Fruit fly (Drosophila melanogaster): Measurements from ENCODE around the gene Ssdp.
A peak's percentile ranks its signal among the peaks of the same experiment; 100 is the strongest.

The Ssdp gene

dm6 chr3R:18215300-18215699 is 15.9 kb upstream of the Ssdp start (continued):
- TF ChIP-seq Nf-YC (tag; optimal IDR thresholded peaks at IDR 0.05) (no peak), CG10321 (GFP tag; IDR thresholded peaks at IDR 0.05) (no peak), vfl (GFP tag; optimal IDR thresholded peaks at IDR 0.05) (peak; percentile 15), Six4 (GFP tag; optimal IDR thresholded peaks at IDR 0.05) (no peak), NC2β (GFP tag; optimal IDR thresholded peaks at IDR 0.05) (peak; percentile 19), H2.0 (GFP tag; IDR thresholded peaks at IDR 0.05) (no peak), jing (GFP tag; optimal IDR thresholded peaks at IDR 0.05) (no peak), CG13123 (GFP tag; optimal IDR thresholded peaks at IDR 0.05) (no peak), bigmax (GFP tag; optimal IDR thresholded peaks at IDR 0.05) (no peak), CG1647 (GFP tag; optimal IDR thresholded peaks at IDR 0.05) (no peak), CG11723 (GFP tag; optimal IDR thresholded peaks at IDR 0.05) (no peak), oc (tag; optimal IDR thresholded peaks at IDR 0.05) (no peak), CG9817 (tag; optimal IDR thresholded peaks at IDR 0.05) (peak; percentile 26), CG3163 (GFP tag; optimal IDR thresholded peaks at IDR 0.05) (no peak), repo (GFP tag; optimal IDR thresholded peaks at IDR 0.05) (no peak), CG17612 (GFP tag; IDR thresholded peaks at IDR 0.05) (no peak), CG10979 (tag; optimal IDR thresholded peaks at IDR 0.05) (no peak), eyg (GFP tag; optimal IDR thresholded peaks at IDR 0.05) (peak; percentile 15), grau (tag; optimal IDR thresholded peaks at IDR 0.05) (no peak), CG8290 (GFP tag; optimal IDR thresholded peaks at IDR 0.05) (no peak), CG8290 (tag; optimal IDR thresholded peaks at IDR 0.05) (no peak), CG4360 (GFP tag; IDR thresholded peaks at IDR 0.05) (no peak), Lim3 (GFP tag; IDR thresholded peaks at IDR 0.05) (no peak), tx (GFP tag; optimal IDR thresholded peaks at IDR 0.05) (no peak), HmgD (GFP tag; optimal IDR thresholded peaks at IDR 0.05) (no peak), zfh2 (GFP tag; optimal IDR thresholded peaks at IDR 0.05) (peak; percentile 57), odd (GFP tag; optimal IDR thresholded peaks at IDR 0.05) (no peak), lbe (GFP tag; optimal IDR thresholded peaks at IDR 0.05) (no peak), dm (GFP tag; optimal IDR thresholded peaks at IDR 0.05) (no peak), sim (GFP tag; IDR thresholded peaks at IDR 0.05) (no peak), CG32772 (GFP tag; IDR thresholded peaks at IDR 0.05) (no peak), dan (GFP tag; IDR thresholded peaks at IDR 0.05) (no peak), disco-r (GFP tag; optimal IDR thresholded peaks at IDR 0.05) (no peak), Usf (GFP tag; optimal IDR thresholded peaks at IDR 0.05) (no peak), CG4820 (GFP tag; optimal IDR thresholded peaks at IDR 0.05) (no peak), CG4854 (GFP tag; optimal IDR thresholded peaks at IDR 0.05) (no peak), Neu2 (GFP tag; optimal IDR thresholded peaks at IDR 0.05; ENCODE audit: borderline replicate concordance) (no peak), Jarid2 (GFP tag; optimal IDR thresholded peaks at IDR 0.05) (no peak), CG6654 (GFP tag; optimal IDR thresholded peaks at IDR 0.05) (no peak), CG13296 (GFP tag; optimal IDR thresholded peaks at IDR 0.05) (no peak)

DNA sequence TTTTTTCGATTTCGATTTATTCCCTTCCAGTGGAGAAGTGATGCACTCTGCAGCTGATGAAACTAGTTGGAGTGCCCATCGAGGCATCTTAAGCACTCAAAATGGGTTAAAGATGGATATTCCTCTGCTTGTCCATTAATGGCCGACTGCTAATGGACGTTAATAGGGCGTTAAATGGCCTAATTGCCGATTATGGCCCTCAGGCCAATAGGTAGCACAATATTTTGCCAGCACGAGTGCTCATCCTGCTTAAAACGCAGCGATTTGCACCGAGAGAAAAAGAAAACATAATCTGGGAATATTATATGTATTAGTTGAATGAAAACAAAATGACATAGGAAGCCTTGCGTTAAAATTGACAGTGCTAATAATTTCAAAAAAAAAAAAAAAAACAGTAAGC is 9.1 kb upstream of the Ssdp start, which contains the start of gene CG44158:
CG44158 (plus strand) TSS at position 301 of the 400 bp plus-strand sequence.
- TF ChIP-seq Ets65A (GFP tag): peak; percentile 59
- no peak for TF ChIP-seq CG2202 (tag; optimal IDR thresholded peaks at IDR 0.05)
- TF ChIP-seq CG32532 (GFP tag; IDR thresholded peaks at IDR 0.05): no peak

All from whole organism, embryonic.